Worm (Caenorhabditis elegans) whole organism, early embryonic: ENCODE measurements around the gene bus-17.

Experiments
- B0310.2 ChIP-seq: sonication (generic microtip); optimal IDR thresholded peaks from 2 replicates; lab custom pipeline; 2016; ENCODE audit warnings: mild to moderate bottlenecking, missing genetic modification characterization, missing compliant biosample characterization
- aly-1 ChIP-seq: sonication (generic microtip); optimal IDR thresholded peaks from 2 replicates; lab custom pipeline; 2016; ENCODE audit warnings: missing genetic modification characterization, missing compliant biosample characterization
- ama-1 ChIP-seq: fragments of 150-350 bp; optimal IDR thresholded peaks from 2 replicates; lab custom pipeline; 2014
- ceh-13 ChIP-seq: fragments of 200-800 bp; sonication (Bioruptor generic); optimal IDR thresholded peaks from 2 replicates; lab custom pipeline; 2018; ENCODE audit warnings: mild to moderate bottlenecking, missing genetic modification characterization, missing compliant biosample characterization
- ceh-36 ChIP-seq: sonication (generic microtip); optimal IDR thresholded peaks from 2 replicates; lab custom pipeline; 2016; ENCODE audit warnings: missing genetic modification characterization, inconsistent platforms, missing compliant biosample characterization
- ets-7 ChIP-seq: sonication (generic microtip); optimal IDR thresholded peaks from 2 replicates; lab custom pipeline; 2016; ENCODE audit warnings: missing genotype, missing genetic modification characterization, missing compliant biosample characterization
- hnd-1 ChIP-seq: sonication (generic microtip); optimal IDR thresholded peaks from 2 replicates; lab custom pipeline; 2016; ENCODE audit warnings: missing genetic modification characterization, missing compliant biosample characterization
- scrt-1 ChIP-seq: fragments of 200-800 bp; sonication (Bioruptor generic); IDR thresholded peaks from 2 replicates; pipeline ENCODE4 v1.3.6; 2022; ENCODE audit warnings: missing genetic modification characterization, missing compliant biosample characterization
- tbx-37 ChIP-seq: fragments of 200-800 bp; sonication (Bioruptor generic); conservative IDR thresholded peaks from 2 replicates; pipeline ENCODE4 v1.3.6; 2022; ENCODE audit warnings: missing genetic modification reagents, missing genetic modification characterization, missing compliant biosample characterization

ce11 chrX:15801827-15802226 lies 35.7 kb upstream of the bus-17 start:
- TF ChIP-seq aly-1 (tag; lab: Kevin White, UChicago) (no peak), B0310.2 (tag; lab: Kevin White, UChicago) (no peak), ceh-13 (GFP tag; lab: Kevin White, UChicago) (no peak), ets-7 (no peak), ceh-36 (tag; lab: Kevin White, UChicago) (no peak), ama-1 (lab: Kevin White, UChicago) (no peak), tbx-37 (GFP tag; lab: Robert Waterston, UW) (no peak), scrt-1 (GFP tag; lab: Robert Waterston, UW) (no peak), hnd-1 (no peak)
